Worm (Caenorhabditis elegans): Measurements from ENCODE around the gene npp-10.
A peak's percentile ranks its signal among the peaks of the same experiment; 100 is the strongest.

The npp-10 gene

DNA sequence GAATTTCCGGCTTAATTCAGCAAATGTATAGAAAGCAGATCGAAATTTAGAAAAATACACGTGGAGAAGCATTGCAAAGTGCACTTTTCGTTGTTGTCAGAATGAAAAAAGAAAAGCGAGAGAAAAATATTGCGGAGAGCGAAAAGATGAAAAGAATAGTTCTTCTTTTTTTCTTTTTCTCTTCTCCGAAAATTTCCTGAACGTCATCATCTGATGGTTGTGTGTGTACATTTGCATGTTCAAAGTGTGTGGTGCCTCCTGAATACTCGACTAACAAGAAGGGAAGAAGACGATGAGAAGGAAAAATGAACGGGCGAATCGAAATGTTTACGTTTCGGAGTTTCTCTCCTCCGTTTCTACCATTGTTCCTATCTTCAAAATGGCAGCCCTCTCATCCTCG lies 29.3 kb downstream of the npp-10 start (continued):
- TF ChIP-seq dpff-1 (tag; optimal IDR thresholded peaks at IDR 0.05) (no peak), lin-35 (GFP tag; optimal IDR thresholded peaks at IDR 0.05) (no peak)

- TF ChIP-seq lin-54 (GFP tag; optimal IDR thresholded peaks at IDR 0.05): peak; percentile 12
- TF ChIP-seq ceh-100 (GFP tag; IDR thresholded peaks at IDR 0.05): no peak
- peak; percentile 74 for TF ChIP-seq nhr-80 (tag; optimal IDR thresholded peaks at IDR 0.05)
- TF ChIP-seq dox-1 (GFP tag; IDR thresholded peaks at IDR 0.05): peak; percentile 36; the same call in 1 of the 2 replicates
- peak; percentile 58; the same call in 1 of the 2 replicates for TF ChIP-seq zfh-2 (GFP tag; conservative IDR thresholded peaks at IDR 0.05)
- no peak for TF ChIP-seq hsf-1 (GFP tag; IDR thresholded peaks at IDR 0.05)
- TF ChIP-seq hmg-1.2 (GFP tag; IDR thresholded peaks at IDR 0.05): 0 out of 2 replicates have a peak, but pooled peaks have one; percentile 6
- no peak for TF ChIP-seq ceh-58 (GFP tag; IDR thresholded peaks at IDR 0.05)
- TF ChIP-seq C06A6.2 (GFP tag; conservative IDR thresholded peaks at IDR 0.05): no peak
Measured at ce11 chrIII:5988991-5989726, 30.2 kb downstream of the npp-10 start.

DNA sequence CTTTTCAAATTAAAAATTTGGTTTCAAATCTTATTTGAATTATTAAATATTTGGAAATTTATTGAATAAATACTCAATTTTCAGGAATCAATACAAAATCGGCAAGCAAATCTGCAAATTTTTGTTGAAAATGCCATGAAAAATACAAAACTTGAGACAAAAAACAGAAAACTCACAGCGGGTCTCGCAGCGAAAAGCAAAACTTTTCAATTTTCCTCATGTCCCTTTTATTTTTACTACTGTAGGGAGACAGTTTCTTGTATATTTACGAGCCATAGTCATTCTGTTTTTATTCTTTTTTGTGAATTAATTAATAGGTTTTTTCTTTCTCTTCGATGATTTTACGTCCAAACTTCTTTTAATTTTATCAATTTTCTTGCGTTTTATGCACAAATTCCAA lies 30.9 kb downstream of the npp-10 start:
- TF ChIP-seq bed-2 (GFP tag; IDR thresholded peaks at IDR 0.05) (no peak), Y53F4B.3 (GFP tag; IDR thresholded peaks at IDR 0.05) (no peak), ztf-26 (tag; optimal IDR thresholded peaks at IDR 0.05) (no peak), dpl-1 (GFP tag; optimal IDR thresholded peaks at IDR 0.05) (no peak), ztf-18 (tag; optimal IDR thresholded peaks at IDR 0.05) (no peak), snpc-1.3 (tag; optimal IDR thresholded peaks at IDR 0.05; ENCODE audit: insufficient read depth) (peak; percentile 42), mcd-1 (GFP tag; IDR thresholded peaks at IDR 0.05) (no peak), attf-6 (GFP tag; IDR thresholded peaks at IDR 0.05) (no peak), lsl-1 (GFP tag; optimal IDR thresholded peaks at IDR 0.05) (peak; percentile 94), nhr-90 (tag; optimal IDR thresholded peaks at IDR 0.05) (no peak), snpc-1.1 (tag; optimal IDR thresholded peaks at IDR 0.05; ENCODE audit: insufficient read depth) (no peak), F22D6.2 (tag; optimal IDR thresholded peaks at IDR 0.05) (no peak), madf-6 (GFP tag; IDR thresholded peaks at IDR 0.05) (peak; percentile 92), ccch-3 (GFP tag; optimal IDR thresholded peaks at IDR 0.05) (no peak), Y67H2A.10 (GFP tag; conservative IDR thresholded peaks at IDR 0.05) (no peak), snpc-3.4 (tag; optimal IDR thresholded peaks at IDR 0.05) (peak; percentile 61), efl-1 (GFP tag; optimal IDR thresholded peaks at IDR 0.05) (no peak), ceh-91 (GFP tag; IDR thresholded peaks at IDR 0.05) (peak; percentile 71), F10E7.11 (tag; optimal IDR thresholded peaks at IDR 0.05) (no peak), rec-8 (tag; optimal IDR thresholded peaks at IDR 0.05) (no peak), snpc-4 (GFP tag; optimal IDR thresholded peaks at IDR 0.05) (no peak), snpc-4 (tag; optimal IDR thresholded peaks at IDR 0.05) (no peak), nhr-120 (GFP tag; IDR thresholded peaks at IDR 0.05) (no peak), zim-3 (tag; optimal IDR thresholded peaks at IDR 0.05) (no peak), rcor-1 (GFP tag; IDR thresholded peaks at IDR 0.05) (no peak), attf-5 (GFP tag; optimal IDR thresholded peaks at IDR 0.05) (no peak), ekl-4 (GFP tag; IDR thresholded peaks at IDR 0.05) (no peak), nhr-27 (tag; optimal IDR thresholded peaks at IDR 0.05) (no peak), F33H1.4 (GFP tag; IDR thresholded peaks at IDR 0.05) (peak; percentile 92), hmg-20 (GFP tag; IDR thresholded peaks at IDR 0.05) (no peak), mes-4 (tag; optimal IDR thresholded peaks at IDR 0.05) (no peak), ceh-100 (GFP tag; IDR thresholded peaks at IDR 0.05) (no peak), nhr-80 (tag; optimal IDR thresholded peaks at IDR 0.05) (no peak), F37B4.10 (GFP tag; IDR thresholded peaks at IDR 0.05) (no peak), unc-62 (GFP tag; optimal IDR thresholded peaks at IDR 0.05) (no peak), madf-8 (GFP tag; conservative IDR thresholded peaks at IDR 0.05) (peak; percentile 73)

All from whole organism, young adult.